Fruit fly (Drosophila melanogaster): ENCODE results near the gene CG33271.
A peak's percentile ranks its signal among the peaks of the same experiment; 100 is the strongest.

The CG33271 gene

dm6 chr3L:11531300-11531699 lies 46.0 kb downstream of the CG33271 start (continued):
- TF ChIP-seq lov (optimal IDR thresholded peaks at IDR 0.05) (no peak), lov (GFP tag; IDR thresholded peaks at IDR 0.05) (no peak), Spps (tag; optimal IDR thresholded peaks at IDR 0.05) (no peak), yki (optimal IDR thresholded peaks at IDR 0.05) (no peak), zen (tag; optimal IDR thresholded peaks at IDR 0.05) (no peak), Hr78 (GFP tag; optimal IDR thresholded peaks at IDR 0.05) (no peak), bcd (GFP tag; optimal IDR thresholded peaks at IDR 0.05) (no peak), B-H2 (GFP tag; optimal IDR thresholded peaks at IDR 0.05) (no peak), Optix (GFP tag; IDR thresholded peaks at IDR 0.05) (no peak), ewg (GFP tag; optimal IDR thresholded peaks at IDR 0.05) (no peak), Drgx (GFP tag; IDR thresholded peaks at IDR 0.05) (no peak; the same call in 1 of the 2 replicates), CG9932 (GFP tag; IDR thresholded peaks at IDR 0.05) (no peak), exex (tag; optimal IDR thresholded peaks at IDR 0.05) (peak; percentile 51), CG8290 (GFP tag; optimal IDR thresholded peaks at IDR 0.05) (no peak), CG8290 (tag; optimal IDR thresholded peaks at IDR 0.05) (no peak), CG7987 (GFP tag; optimal IDR thresholded peaks at IDR 0.05) (peak; percentile 3), CG1792 (GFP tag; optimal IDR thresholded peaks at IDR 0.05) (no peak), Meics (GFP tag; optimal IDR thresholded peaks at IDR 0.05) (no peak), fd64A (GFP tag; optimal IDR thresholded peaks at IDR 0.05) (peak; percentile 3), CG10267 (tag; optimal IDR thresholded peaks at IDR 0.05) (no peak), tna (GFP tag; IDR thresholded peaks at IDR 0.05; ENCODE audit: partially characterized antibody) (0 out of 2 replicates have a peak, but pooled peaks have one; percentile 8), CG2129 (GFP tag; IDR thresholded peaks at IDR 0.05; ENCODE audit: partially characterized antibody) (no peak), E2f1 (GFP tag; IDR thresholded peaks at IDR 0.05) (no peak), CG11085 (GFP tag; IDR thresholded peaks at IDR 0.05) (no peak), Poxn (GFP tag; IDR thresholded peaks at IDR 0.05) (no peak), H15 (GFP tag; IDR thresholded peaks at IDR 0.05) (no peak), Blimp-1 (GFP tag; optimal IDR thresholded peaks at IDR 0.05) (no peak), slbo (GFP tag; IDR thresholded peaks at IDR 0.05) (0 out of 2 replicates have a peak, but pooled peaks have one; percentile 14), lab (GFP tag; optimal IDR thresholded peaks at IDR 0.05) (peak; percentile 60), CG7839 (tag; optimal IDR thresholded peaks at IDR 0.05) (no peak), Elba2 (GFP tag; optimal IDR thresholded peaks at IDR 0.05) (no peak), CG6175 (GFP tag; IDR thresholded peaks at IDR 0.05) (no peak), kah (GFP tag; optimal IDR thresholded peaks at IDR 0.05) (no peak), sug (tag; optimal IDR thresholded peaks at IDR 0.05) (peak; percentile 11), CG2199 (GFP tag; IDR thresholded peaks at IDR 0.05) (no peak)

- TF ChIP-seq twi (tag; optimal IDR thresholded peaks at IDR 0.05) (peak; percentile 62), sob (GFP tag; IDR thresholded peaks at IDR 0.05) (0 out of 2 replicates have a peak, but pooled peaks have one; percentile 15), Hey (tag; optimal IDR thresholded peaks at IDR 0.05) (peak; percentile 41), exex (tag; optimal IDR thresholded peaks at IDR 0.05) (peak; percentile 87), CG34376 (GFP tag; optimal IDR thresholded peaks at IDR 0.05) (peak; percentile 9), cwo (GFP tag; optimal IDR thresholded peaks at IDR 0.05) (peak; percentile 30), Deaf1 (tag; optimal IDR thresholded peaks at IDR 0.05) (peak; percentile 31), NK7.1 (GFP tag; optimal IDR thresholded peaks at IDR 0.05) (no peak), Doc2 (GFP tag; IDR thresholded peaks at IDR 0.05) (no peak), CG12769 (tag; optimal IDR thresholded peaks at IDR 0.05) (peak; percentile 62), sim (GFP tag; IDR thresholded peaks at IDR 0.05) (0 out of 2 replicates have a peak, but pooled peaks have one; percentile 8), CG10147 (GFP tag; optimal IDR thresholded peaks at IDR 0.05) (no peak), Adf1 (GFP tag; IDR thresholded peaks at IDR 0.05) (no peak), CG10543 (GFP tag; optimal IDR thresholded peaks at IDR 0.05) (peak; percentile 39), mirr (GFP tag; optimal IDR thresholded peaks at IDR 0.05) (peak; percentile 90), lab (GFP tag; optimal IDR thresholded peaks at IDR 0.05) (peak; percentile 37), Med (GFP tag) (peak; percentile 60), sens (GFP tag) (peak; percentile 69), so (GFP tag; IDR thresholded peaks at IDR 0.05) (peak; percentile 7; the same call in 1 of the 3 replicates), caup (GFP tag; optimal IDR thresholded peaks at IDR 0.05; ENCODE audit: severe bottlenecking) (peak; percentile 27)
Observed at dm6 chr3L:11530370-11530769, 46.9 kb downstream of the CG33271 start.

Data from whole organism, embryonic.